Worm (Caenorhabditis elegans) whole organism, early embryonic: ENCODE measurements around the gene cdf-2.

Source experiments
- F13C5.2 ChIP-seq: sonication (generic microtip); optimal IDR thresholded peaks from 2 replicates; lab custom pipeline; 2017; ENCODE audit warnings: mild to moderate bottlenecking, missing genetic modification characterization, inconsistent platforms, missing compliant biosample characterization
- aly-1 ChIP-seq: sonication (generic microtip); optimal IDR thresholded peaks from 2 replicates; lab custom pipeline; 2016; ENCODE audit warnings: missing genetic modification characterization, missing compliant biosample characterization
- ama-1 ChIP-seq: fragments of 150-350 bp; optimal IDR thresholded peaks from 2 replicates; lab custom pipeline; 2014
- ceh-13 ChIP-seq: fragments of 200-800 bp; sonication (Bioruptor generic); optimal IDR thresholded peaks from 2 replicates; lab custom pipeline; 2018; ENCODE audit warnings: mild to moderate bottlenecking, missing genetic modification characterization, missing compliant biosample characterization
- ets-7 ChIP-seq: sonication (generic microtip); optimal IDR thresholded peaks from 2 replicates; lab custom pipeline; 2016; ENCODE audit warnings: missing genotype, missing genetic modification characterization, missing compliant biosample characterization
- flt-1 ChIP-seq: fragments of 200-800 bp; sonication (Bioruptor generic); IDR thresholded peaks from 2 replicates; pipeline ENCODE4 v1.3.6; 2022; ENCODE audit warnings: missing genetic modification characterization, missing compliant biosample characterization
- hnd-1 ChIP-seq: sonication (generic microtip); optimal IDR thresholded peaks from 2 replicates; lab custom pipeline; 2016; ENCODE audit warnings: missing genetic modification characterization, missing compliant biosample characterization
- sea-1 ChIP-seq: fragments of 200-800 bp; sonication (Bioruptor generic); conservative IDR thresholded peaks from 2 replicates; pipeline ENCODE4 v1.3.6; 2022; ENCODE audit warnings: missing genetic modification characterization, missing compliant biosample characterization
- tbx-11 ChIP-seq: fragments of 200-800 bp; sonication (Bioruptor generic); IDR thresholded peaks from 2 replicates; pipeline ENCODE4 v1.3.6; 2022; ENCODE audit warnings: missing genetic modification characterization, missing compliant biosample characterization

DNA sequence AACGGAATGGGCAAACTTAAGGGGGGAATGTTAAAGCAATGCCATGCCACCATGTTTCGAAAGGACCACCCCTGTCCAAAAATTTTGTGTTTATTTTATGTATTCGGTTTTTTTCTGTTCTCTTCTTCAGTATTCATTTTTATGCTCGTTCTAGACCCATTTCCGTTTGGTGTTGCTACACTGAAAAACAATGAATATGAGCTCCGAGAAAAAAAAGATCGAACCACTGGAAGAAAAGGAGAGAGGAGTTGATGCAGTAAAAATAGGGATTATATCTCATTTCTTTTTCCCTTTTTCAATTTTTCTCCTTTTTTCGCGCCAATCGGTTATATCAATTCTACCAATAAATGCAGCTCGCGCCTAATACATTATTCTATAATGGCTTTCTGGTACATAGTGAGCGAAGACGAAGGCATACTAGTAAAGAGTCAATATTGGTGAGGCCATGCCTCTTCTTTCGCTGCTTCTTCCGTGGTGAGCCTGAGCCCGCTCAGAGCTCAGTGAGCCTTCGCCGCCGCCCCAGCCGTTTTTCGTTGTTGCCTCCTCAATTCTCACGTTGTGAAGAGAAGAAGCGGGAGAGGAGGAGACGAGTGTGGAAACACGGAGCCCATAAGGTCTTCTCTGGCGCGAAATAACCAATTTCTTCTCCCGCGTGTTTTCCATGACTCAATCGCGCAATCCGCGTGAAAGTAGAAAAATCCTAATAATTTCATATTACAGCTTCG is 26.6 kb downstream of the cdf-2 start:
- no peak for TF ChIP-seq ama-1 (lab: Kevin White, UChicago)
- no peak for TF ChIP-seq ets-7 (tag; lab: Kevin White, UChicago)
- TF ChIP-seq tbx-11 (GFP tag; lab: Robert Waterston, UW) = no peak
- TF ChIP-seq hnd-1 (tag; lab: Kevin White, UChicago) = no peak
- no peak for TF ChIP-seq flt-1 (GFP tag; lab: Robert Waterston, UW)
- TF ChIP-seq F13C5.2 (tag; lab: Kevin White, UChicago) = no peak
- no peak for TF ChIP-seq ceh-13 (GFP tag; lab: Kevin White, UChicago)
- TF ChIP-seq aly-1 = no peak
- no peak for TF ChIP-seq sea-1 (GFP tag; lab: Robert Waterston, UW)
